Fruit fly (Drosophila melanogaster): ENCODE results near the gene Hex-A.

Hex-A gene

dm6 chrX:9600083-9600817 lies 14.8 kb downstream of the Hex-A start (continued):
- TF ChIP-seq sr (GFP tag; IDR thresholded peaks at IDR 0.05), result no peak
- TF ChIP-seq CG17361 (GFP tag; IDR thresholded peaks at IDR 0.05), result peak; percentile 85
- peak; percentile 69 for TF ChIP-seq Camta (GFP tag; optimal IDR thresholded peaks at IDR 0.05)
- no peak for TF ChIP-seq Hr39 (optimal IDR thresholded peaks at IDR 0.05)
- TF ChIP-seq CG34376 (GFP tag; optimal IDR thresholded peaks at IDR 0.05), result peak; percentile 60
- peak; percentile 64 for TF ChIP-seq fd96Cb (tag; optimal IDR thresholded peaks at IDR 0.05)
- peak; percentile 56 for TF ChIP-seq gcm (GFP tag; optimal IDR thresholded peaks at IDR 0.05)
- no peak for TF ChIP-seq dati (GFP tag; IDR thresholded peaks at IDR 0.05)
- TF ChIP-seq CG15696 (tag; optimal IDR thresholded peaks at IDR 0.05), result no peak
- peak; percentile 51 for TF ChIP-seq Rx (GFP tag; IDR thresholded peaks at IDR 0.05)
- no peak for TF ChIP-seq inv (GFP tag; IDR thresholded peaks at IDR 0.05; ENCODE audit: partially characterized antibody)
- TF ChIP-seq CG30020 (tag; optimal IDR thresholded peaks at IDR 0.05), result peak; percentile 5
- TF ChIP-seq CG3726 (GFP tag; IDR thresholded peaks at IDR 0.05), result no peak
- peak; percentile 70 for TF ChIP-seq CG16863 (GFP tag; optimal IDR thresholded peaks at IDR 0.05)
- peak; percentile 26; the same call in 1 of the 3 replicates for TF ChIP-seq so (GFP tag; IDR thresholded peaks at IDR 0.05)
- peak; percentile 72 to 84 for TF ChIP-seq Hr51 (GFP tag; optimal IDR thresholded peaks at IDR 0.05)
- TF ChIP-seq CG9609 (GFP tag; optimal IDR thresholded peaks at IDR 0.05), result peak; percentile 81
- TF ChIP-seq vfl (GFP tag; optimal IDR thresholded peaks at IDR 0.05), result peak; percentile 58
- TF ChIP-seq trem (tag; optimal IDR thresholded peaks at IDR 0.05), result no peak
- peak; percentile 71 for TF ChIP-seq CG4424 (GFP tag; optimal IDR thresholded peaks at IDR 0.05)
- TF ChIP-seq oc (tag; optimal IDR thresholded peaks at IDR 0.05), result peak; percentile 11
- TF ChIP-seq lbe (GFP tag; optimal IDR thresholded peaks at IDR 0.05), result no peak
- no peak for TF ChIP-seq Asciz (GFP tag; optimal IDR thresholded peaks at IDR 0.05)
- TF ChIP-seq CG14441 (GFP tag; IDR thresholded peaks at IDR 0.05), result peak; percentile 70
- TF ChIP-seq CG15269 (tag; optimal IDR thresholded peaks at IDR 0.05), result peak; percentile 79
- no peak for TF ChIP-seq CG15011 (GFP tag; optimal IDR thresholded peaks at IDR 0.05)
- TF ChIP-seq Gug (GFP tag; IDR thresholded peaks at IDR 0.05), result peak; percentile 61; the same call in 2 of the 4 replicates
- TF ChIP-seq CG1529 (GFP tag; optimal IDR thresholded peaks at IDR 0.05), result peak; percentile 52
- TF ChIP-seq Spps (tag; optimal IDR thresholded peaks at IDR 0.05), result peak; percentile 10
- TF ChIP-seq ato (GFP tag; IDR thresholded peaks at IDR 0.05; ENCODE audit: partially characterized antibody), result no peak
- TF ChIP-seq CG15514 (GFP tag; optimal IDR thresholded peaks at IDR 0.05), result peak; percentile 47
- no peak for TF ChIP-seq h (optimal IDR thresholded peaks at IDR 0.05)
- peak; percentile 74 for TF ChIP-seq ems (GFP tag; optimal IDR thresholded peaks at IDR 0.05)
- no peak for TF ChIP-seq CG7987 (GFP tag; optimal IDR thresholded peaks at IDR 0.05)
- TF ChIP-seq CG6765 (GFP tag; optimal IDR thresholded peaks at IDR 0.05), result peak; percentile 71
- TF ChIP-seq Hmx (GFP tag; optimal IDR thresholded peaks at IDR 0.05), result peak; percentile 42
- TF ChIP-seq Neu2 (GFP tag; optimal IDR thresholded peaks at IDR 0.05; ENCODE audit: borderline replicate concordance), result no peak
- no peak for TF ChIP-seq CG11085 (GFP tag; IDR thresholded peaks at IDR 0.05)
- TF ChIP-seq chif (GFP tag; optimal IDR thresholded peaks at IDR 0.05), result peak; percentile 59 to 84
- TF ChIP-seq stwl (tag; optimal IDR thresholded peaks at IDR 0.05), result no peak
- TF ChIP-seq B-H2 (GFP tag; optimal IDR thresholded peaks at IDR 0.05), result no peak
- TF ChIP-seq mam (GFP tag; optimal IDR thresholded peaks at IDR 0.05), result peak; percentile 86
- TF ChIP-seq Doc3 (GFP tag; IDR thresholded peaks at IDR 0.05; ENCODE audit: partially characterized antibody), result no peak
- peak; percentile 36 for TF ChIP-seq salm (tag; optimal IDR thresholded peaks at IDR 0.05)
- TF ChIP-seq mirr (GFP tag; optimal IDR thresholded peaks at IDR 0.05), result peak; percentile 42
- TF ChIP-seq CG13775 (GFP tag; optimal IDR thresholded peaks at IDR 0.05), result peak; percentile 76
- TF ChIP-seq CG6683 (GFP tag; optimal IDR thresholded peaks at IDR 0.05), result peak; percentile 58
- no peak for TF ChIP-seq CG4617 (GFP tag; optimal IDR thresholded peaks at IDR 0.05; ENCODE audit: borderline replicate concordance)
- TF ChIP-seq CG7928 (GFP tag; optimal IDR thresholded peaks at IDR 0.05), result peak; percentile 16
- no peak for TF ChIP-seq Gsc (GFP tag; IDR thresholded peaks at IDR 0.05)

Data from whole organism, embryonic.